Worm (Caenorhabditis elegans): ENCODE results near the gene hda-1.

ce11 chrV:14496446-14496845 is 28.7 kb upstream of the hda-1 start:
- TF ChIP-seq hlh-26 (GFP tag; conservative IDR thresholded peaks at IDR 0.05) = no peak
- TF ChIP-seq aptf-2 (GFP tag; conservative IDR thresholded peaks at IDR 0.05) = no peak
- no peak for TF ChIP-seq lin-54 (GFP tag; optimal IDR thresholded peaks at IDR 0.05)
- TF ChIP-seq ztf-22 (GFP tag; optimal IDR thresholded peaks at IDR 0.05) = no peak
- no peak for TF ChIP-seq F55B11.4 (tag; optimal IDR thresholded peaks at IDR 0.05; ENCODE audit: borderline replicate concordance, insufficient read depth)
- TF ChIP-seq nhr-80 (tag; optimal IDR thresholded peaks at IDR 0.05) = no peak
- no peak for TF ChIP-seq ama-1 (optimal IDR thresholded peaks at IDR 0.05)
- no peak for TF ChIP-seq ama-1 (GFP tag; optimal IDR thresholded peaks at IDR 0.05)
- no peak for TF ChIP-seq let-607 (tag; optimal IDR thresholded peaks at IDR 0.05)
- no peak for TF ChIP-seq aptf-3 (GFP tag; IDR thresholded peaks at IDR 0.05)
- TF ChIP-seq C06A6.2 (GFP tag; conservative IDR thresholded peaks at IDR 0.05) = no peak

Data from whole organism, young adult.